Worm (Caenorhabditis elegans): Measurements from ENCODE around the gene brp-1.

- TF ChIP-seq him-1 (tag; optimal IDR thresholded peaks at IDR 0.05) = no peak
- TF ChIP-seq dao-5 (tag; optimal IDR thresholded peaks at IDR 0.05) = no peak
- TF ChIP-seq W03F9.2 (tag; optimal IDR thresholded peaks at IDR 0.05) = no peak
Observed at ce11 chrIII:11999543-11999942, 20.8 kb upstream of the brp-1 start.
